Fruit fly (Drosophila melanogaster) whole organism, wandering third instar larva: Measurements from ENCODE around the gene CG32944.

Experiments used
- CrebA ChIP-seq: fragments of 200-800 bp; sonication (Bioruptor generic); optimal IDR thresholded peaks from 2 replicates; lab custom pipeline; 2016; ENCODE audit warnings: missing biosample characterization, mild to moderate bottlenecking, missing genetic modification characterization, borderline replicate concordance
- Dfd ChIP-seq: fragments of >200 bp; optimal IDR thresholded peaks from 2 replicates; lab custom pipeline; 2017; ENCODE audit warnings: missing biosample characterization, missing genetic modification characterization
- Mio ChIP-seq: sonication (Bioruptor generic); optimal IDR thresholded peaks from 2 replicates; lab custom pipeline; 2016; ENCODE audit warnings: missing biosample characterization, missing genetic modification characterization
- Myc ChIP-seq: fragments of >200 bp; optimal IDR thresholded peaks from 2 replicates; lab custom pipeline; 2017
- OdsH ChIP-seq: fragments of 200-800 bp; sonication (Bioruptor generic); optimal IDR thresholded peaks from 2 replicates; lab custom pipeline; 2016; ENCODE audit warnings: missing biosample characterization, mild to moderate bottlenecking, missing genetic modification characterization
- Sp1 ChIP-seq: fragments of 200-800 bp; sonication (Bioruptor generic); optimal IDR thresholded peaks from 3 replicates; lab custom pipeline; 2019; ENCODE audit warnings: missing biosample characterization, mild to moderate bottlenecking, missing genetic modification characterization, moderate library complexity
- br ChIP-seq: fragments of 200-800 bp; sonication (Bioruptor generic); optimal IDR thresholded peaks from 2 replicates; lab custom pipeline; 2016; ENCODE audit warnings: missing biosample characterization, missing genetic modification characterization
- fru ChIP-seq: fragments of 200-800 bp; sonication (Bioruptor generic); optimal IDR thresholded peaks from 3 replicates; lab custom pipeline; 2016; ENCODE audit warnings: missing biosample characterization, mild to moderate bottlenecking, missing genetic modification characterization
- h ChIP-seq: fragments of 200-800 bp; sonication (Bioruptor generic); optimal IDR thresholded peaks from 3 replicates; lab custom pipeline; 2016; ENCODE audit warnings: missing biosample characterization, mild to moderate bottlenecking, missing genetic modification characterization
- jim ChIP-seq: fragments of 175-275, 200-325 bp; sonication (Bioruptor generic); optimal IDR thresholded peaks from 2 replicates; lab custom pipeline; 2016; ENCODE audit warnings: missing biosample characterization, mild to moderate bottlenecking, missing genetic modification characterization
- lola ChIP-seq: fragments of >200 bp; optimal IDR thresholded peaks from 2 replicates; lab custom pipeline; 2017; ENCODE audit warnings: missing biosample characterization, missing genetic modification characterization
- sv ChIP-seq: fragments of 200-800 bp; sonication (Bioruptor generic); optimal IDR thresholded peaks from 3 replicates; lab custom pipeline; 2016; ENCODE audit warnings: missing biosample characterization, missing genetic modification characterization

dm6 chr3R:4450721-4451120 lies 31.3 kb upstream of the CG32944 start:
- TF ChIP-seq fru (GFP tag; lab: Kevin White, UChicago) (no peak), h (GFP tag; lab: Kevin White, UChicago) (no peak), Dfd (GFP tag; lab: Kevin White, UChicago) (no peak), Myc (lab: Kevin White, UChicago) (no peak), OdsH (GFP tag; lab: Kevin White, UChicago) (no peak), lola (GFP tag; lab: Kevin White, UChicago) (no peak), Mio (GFP tag; lab: Kevin White, UChicago) (no peak), jim (GFP tag; lab: Kevin White, UChicago) (no peak), Sp1 (GFP tag; lab: Kevin White, UChicago) (no peak), br (no peak), sv (GFP tag; lab: Kevin White, UChicago) (no peak), CrebA (GFP tag; lab: Kevin White, UChicago) (no peak)
